Worm (Caenorhabditis elegans): ENCODE data around the gene ver-1.

DNA sequence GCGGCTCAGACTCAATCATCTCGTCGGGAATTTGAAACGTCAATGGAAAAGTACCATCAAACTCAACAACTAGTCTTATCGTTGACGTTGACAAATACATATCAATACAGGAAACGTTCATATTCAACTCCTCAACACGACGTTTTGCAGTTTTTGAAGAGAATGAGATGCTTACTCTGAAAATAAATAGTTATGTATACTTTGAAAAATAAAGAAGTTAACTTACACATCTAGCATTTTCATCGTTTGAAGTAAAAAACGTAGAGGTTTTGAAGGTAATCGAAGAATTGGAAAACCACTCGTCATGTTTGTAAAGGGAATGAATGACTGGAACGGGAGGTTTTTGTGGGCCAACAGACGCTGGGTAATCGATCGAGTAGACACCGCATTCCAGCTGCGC lies 15.7 kb upstream of the ver-1 start, which contains the start of gene fbxb-81:
- TF ChIP-seq nfya-1 (tag; optimal IDR thresholded peaks at IDR 0.05; ENCODE audit: insufficient read depth) (no peak), fkh-10 (GFP tag; optimal IDR thresholded peaks at IDR 0.05) (no peak), skn-1 (tag; optimal IDR thresholded peaks at IDR 0.05) (no peak), nhr-11 (tag; optimal IDR thresholded peaks at IDR 0.05) (no peak), ceh-28 (tag; optimal IDR thresholded peaks at IDR 0.05) (no peak), nhr-43 (tag; optimal IDR thresholded peaks at IDR 0.05; ENCODE audit: poor library complexity, severe bottlenecking) (no peak), aly-2 (tag; optimal IDR thresholded peaks at IDR 0.05) (no peak), zag-1 (tag; optimal IDR thresholded peaks at IDR 0.05) (no peak)
